Worm (Caenorhabditis elegans) whole organism, young adult: ENCODE data around the gene cysl-2.

ENCODE experiments used
- C06A6.2 ChIP-seq: fragments of 200-800 bp; sonication (Bioruptor generic); conservative IDR thresholded peaks from 2 replicates; pipeline ENCODE4 v1.3.6; 2022; ENCODE audit warnings: missing genetic modification characterization, missing compliant biosample characterization
- F57A8.1 ChIP-seq: fragments of 200-800 bp; sonication (Bioruptor generic); optimal IDR thresholded peaks from 2 replicates; lab custom pipeline; 2018; ENCODE audit warnings: mild to moderate bottlenecking, missing genetic modification characterization, moderate library complexity, missing compliant biosample characterization
- F57C9.4 ChIP-seq: sonication (generic microtip); optimal IDR thresholded peaks from 2 replicates; lab custom pipeline; 2017; ENCODE audit warnings: mild to moderate bottlenecking, missing genetic modification characterization, missing compliant biosample characterization
- T26A5.8 ChIP-seq: sonication (generic microtip); optimal IDR thresholded peaks from 2 replicates; lab custom pipeline; 2016; ENCODE audit warnings: missing genetic modification characterization, missing compliant biosample characterization
- Y53F4B.3 ChIP-seq: fragments of 200-800 bp; sonication (Bioruptor generic); IDR thresholded peaks from 2 replicates; pipeline ENCODE4 v1.3.6; 2022; ENCODE audit warnings: missing genetic modification reagents, missing genetic modification characterization, missing compliant biosample characterization
- ama-1 ChIP-seq, 3 experiments: fragments of 150-350 bp in 1 of 3; sonication (generic microtip) in 2 of 3; optimal IDR thresholded peaks; 2 replicates each; lab custom pipeline; 2014 to 2018; ENCODE audit warnings: missing biosample characterization in 2 of 3, missing genetic modification characterization in 2 of 3, missing genetic modification reagents in 2 of 3
- attf-3 ChIP-seq: fragments of 200-800 bp; sonication (Bioruptor generic); conservative IDR thresholded peaks from 2 replicates; pipeline ENCODE4 v1.3.6; 2022; ENCODE audit warnings: missing genetic modification reagents, missing genetic modification characterization, missing compliant biosample characterization
- ekl-4 ChIP-seq: fragments of 200-800 bp; sonication (Bioruptor generic); IDR thresholded peaks from 2 replicates; pipeline ENCODE4 v1.3.6; 2022; ENCODE audit warnings: missing genetic modification reagents, missing genetic modification characterization, missing compliant biosample characterization
- nfya-1 ChIP-seq: sonication (generic microtip); optimal IDR thresholded peaks from 2 replicates; lab custom pipeline; 2017; ENCODE audit warnings: antibody characterized with exemption, missing compliant biosample characterization, missing genetic modification characterization, borderline replicate concordance; ENCODE audit not compliant: insufficient read depth
- pha-4 ChIP-seq: fragments of 150-350 bp; sonication (generic microtip); optimal IDR thresholded peaks from 2 replicates; lab custom pipeline; 2014; ENCODE audit warnings: missing biosample characterization, missing genetic modification reagents, missing genetic modification characterization
- snpc-4 ChIP-seq, 5 experiments: fragments of 150-350 bp in 1 of 5; sonication (generic microtip) in 4 of 5; optimal IDR thresholded peaks; 2 replicates each; lab custom pipeline; 2014 to 2018; ENCODE audit warnings: missing genetic modification characterization in 5 of 5, missing biosample characterization in 3 of 5, antibody characterized with exemption in 2 of 5, mild to moderate bottlenecking in 2 of 5, missing compliant biosample characterization in 2 of 5, missing genotype in 2 of 5, moderate library complexity in 2 of 5, missing genetic modification reagents in 1 of 5
- ztf-28 ChIP-seq: fragments of 200-800 bp; sonication (Bioruptor generic); IDR thresholded peaks from 2 replicates; pipeline ENCODE4 v1.3.6; 2022; ENCODE audit warnings: missing genetic modification reagents, missing genetic modification characterization, missing compliant biosample characterization

ce11 chrII:14488661-14489060 is 5.6 kb downstream of the cysl-2 start, which contains the start of gene usp-14:
- TF ChIP-seq pha-4 (tag; lab: Kevin White, UChicago) (no peak), ztf-28 (GFP tag; lab: Robert Waterston, UW) (no peak), nfya-1 (tag; lab: Kevin White, UChicago) (no peak), ekl-4 (no peak), F57A8.1 (no peak), ama-1 (optimal IDR thresholded peaks at IDR 0.05; lab: Kevin White, UChicago) (no peak), ama-1 (GFP tag; optimal IDR thresholded peaks at IDR 0.05; lab: Kevin White, UChicago) (no peak), T26A5.8 (tag; lab: Kevin White, UChicago) (no peak), F57C9.4 (tag; lab: Kevin White, UChicago) (no peak), Y53F4B.3 (no peak), snpc-4 (GFP tag; optimal IDR thresholded peaks at IDR 0.05; lab: Kevin White, UChicago) (no peak), snpc-4 (tag; optimal IDR thresholded peaks at IDR 0.05; lab: Kevin White, UChicago) (peak in 3 of 4 experiments; percentile 5 to 44 (median 16)), attf-3 (GFP tag; lab: Robert Waterston, UW) (no peak), C06A6.2 (GFP tag; lab: Robert Waterston, UW) (no peak)
